Fruit fly (Drosophila melanogaster) whole organism, adult: Measurements from ENCODE around the gene CG11555.

Experiments used
- CG11617 ChIP-seq: fragments of 200-800 bp; sonication (Bioruptor generic); optimal IDR thresholded peaks from 2 replicates; lab custom pipeline; 2017; ENCODE audit warnings: mild to moderate bottlenecking, missing biosample characterization, missing genetic modification reagents, missing genetic modification characterization
- CG1620 ChIP-seq: fragments of 200-800 bp; sonication (Bioruptor generic); optimal IDR thresholded peaks from 2 replicates; lab custom pipeline; 2016; ENCODE audit warnings: missing biosample characterization, missing genetic modification characterization
- CG7101 ChIP-seq: fragments of 200-800 bp; sonication (Bioruptor generic); optimal IDR thresholded peaks from 2 replicates; lab custom pipeline; 2018; ENCODE audit warnings: missing biosample characterization, mild to moderate bottlenecking, missing genetic modification characterization, moderate library complexity
- Clk ChIP-seq: fragments of 200-800 bp; sonication (Bioruptor generic); optimal IDR thresholded peaks from 2 replicates; lab custom pipeline; 2017; ENCODE audit warnings: missing biosample characterization, missing genetic modification characterization
- kay ChIP-seq: fragments of 200-800 bp; sonication (Bioruptor generic); peaks from one replicate; lab custom pipeline; 2016; ENCODE audit warnings: missing biosample characterization, missing genetic modification characterization, borderline replicate concordance
- pad ChIP-seq: fragments of 200-800 bp; sonication (Bioruptor generic); optimal IDR thresholded peaks from 3 replicates; lab custom pipeline; 2017; ENCODE audit warnings: missing biosample characterization, missing genetic modification characterization, mild to moderate bottlenecking, moderate library complexity, missing genetic modification reagents
- tj ChIP-seq: fragments of 200-800 bp; sonication (Bioruptor generic); optimal IDR thresholded peaks from 3 replicates; lab custom pipeline; 2017; ENCODE audit warnings: missing biosample characterization, mild to moderate bottlenecking, missing genetic modification characterization, moderate library complexity
- toe ChIP-seq: fragments of 200-800 bp; sonication (Bioruptor generic); optimal IDR thresholded peaks from 2 replicates; lab custom pipeline; 2016; ENCODE audit warnings: missing biosample characterization, missing genetic modification characterization

DNA sequence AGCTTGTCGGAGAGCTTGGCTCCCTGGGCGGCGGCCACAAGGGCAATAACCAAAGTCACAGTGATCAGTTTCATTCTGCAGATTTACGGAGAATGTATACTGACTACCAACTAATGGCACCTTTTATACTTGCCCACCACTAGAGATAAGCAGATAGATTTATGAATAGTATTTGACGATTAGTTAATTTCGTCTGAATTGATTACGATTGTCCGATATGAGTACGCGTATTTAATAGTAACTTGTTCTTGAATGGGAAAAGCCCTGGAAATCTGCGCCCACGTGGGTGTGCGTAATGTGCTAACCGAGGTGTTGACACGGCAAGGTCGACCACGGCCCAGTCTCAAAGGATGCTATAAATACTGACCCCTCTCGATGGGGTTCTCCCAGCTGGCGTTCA, 47.5 kb downstream of the CG11555 start, which contains the start of gene CG11911:
- TF ChIP-seq CG1620 (GFP tag; lab: Kevin White, UChicago): no peak
- no peak for TF ChIP-seq toe (GFP tag; lab: Kevin White, UChicago)
- no peak for TF ChIP-seq kay
- no peak for TF ChIP-seq CG11617 (GFP tag; lab: Kevin White, UChicago)
- no peak for TF ChIP-seq tj
- no peak for TF ChIP-seq Clk (GFP tag; lab: Kevin White, UChicago)
- no peak for TF ChIP-seq pad (GFP tag; lab: Kevin White, UChicago)
- no peak for TF ChIP-seq CG7101
